Worm (Caenorhabditis elegans) whole organism, late embryonic: ENCODE measurements around the gene fbxb-7.

Experiments used
- C08G9.2 ChIP-seq: sonication (generic microtip); optimal IDR thresholded peaks from 2 replicates; lab custom pipeline; 2016; ENCODE audit warnings: mild to moderate bottlenecking, missing genetic modification characterization, moderate library complexity, missing compliant biosample characterization
- K02D7.2 ChIP-seq: sonication (generic microtip); optimal IDR thresholded peaks from 2 replicates; lab custom pipeline; 2017; ENCODE audit warnings: mild to moderate bottlenecking, missing genetic modification characterization, missing compliant biosample characterization
- T23F11.4 ChIP-seq: fragments of 200-800 bp; sonication (Bioruptor generic); optimal IDR thresholded peaks from 2 replicates; lab custom pipeline; 2018; ENCODE audit warnings: mild to moderate bottlenecking, missing genetic modification characterization, missing compliant biosample characterization
- ahr-1 ChIP-seq: sonication (generic microtip); optimal IDR thresholded peaks from 2 replicates; lab custom pipeline; 2016; ENCODE audit warnings: missing genetic modification characterization, missing compliant biosample characterization
- ama-1 ChIP-seq: fragments of 150-350 bp; optimal IDR thresholded peaks from 2 replicates; lab custom pipeline; 2014
- ceh-19 ChIP-seq: fragments of 200-800 bp; sonication (Bioruptor generic); optimal IDR thresholded peaks from 2 replicates; lab custom pipeline; 2018; ENCODE audit warnings: mild to moderate bottlenecking, missing genetic modification characterization, missing compliant biosample characterization
- ceh-2 ChIP-seq: sonication (generic microtip); optimal IDR thresholded peaks from 2 replicates; lab custom pipeline; 2016; ENCODE audit warnings: missing genotype, missing genetic modification characterization, missing compliant biosample characterization
- ceh-22 ChIP-seq: sonication (generic microtip); optimal IDR thresholded peaks from 2 replicates; lab custom pipeline; 2017; ENCODE audit warnings: missing biosample characterization, missing genetic modification characterization
- ceh-24 ChIP-seq: sonication (generic microtip); optimal IDR thresholded peaks from 2 replicates; lab custom pipeline; 2016; ENCODE audit warnings: mild to moderate bottlenecking, missing genetic modification characterization, missing compliant biosample characterization
- ceh-30 ChIP-seq: fragments of 150-350 bp; optimal IDR thresholded peaks from 2 replicates; lab custom pipeline; 2014; ENCODE audit warnings: missing biosample characterization, missing genetic modification characterization
- ceh-31 ChIP-seq: sonication (generic microtip); optimal IDR thresholded peaks from 2 replicates; lab custom pipeline; 2016; ENCODE audit warnings: missing genetic modification characterization, missing compliant biosample characterization
- ceh-34 ChIP-seq: sonication (generic microtip); optimal IDR thresholded peaks from 2 replicates; lab custom pipeline; 2016; ENCODE audit warnings: mild to moderate bottlenecking, missing genetic modification characterization, missing compliant biosample characterization
- ceh-9 ChIP-seq: sonication (generic microtip); optimal IDR thresholded peaks from 2 replicates; lab custom pipeline; 2016; ENCODE audit warnings: mild to moderate bottlenecking, missing genetic modification characterization, inconsistent platforms, missing compliant biosample characterization
- che-1 ChIP-seq: sonication (generic microtip); optimal IDR thresholded peaks from 2 replicates; lab custom pipeline; 2016; ENCODE audit warnings: mild to moderate bottlenecking, missing genetic modification characterization, missing compliant biosample characterization
- dmd-4 ChIP-seq: sonication (generic microtip); optimal IDR thresholded peaks from 2 replicates; lab custom pipeline; 2016; ENCODE audit warnings: borderline replicate concordance, missing genetic modification characterization, missing compliant biosample characterization
- elt-2 ChIP-seq: sonication (generic microtip); optimal IDR thresholded peaks from 2 replicates; lab custom pipeline; 2016; ENCODE audit warnings: missing genetic modification reagents, missing genetic modification characterization, missing compliant biosample characterization
- ets-4 ChIP-seq: sonication (generic microtip); optimal IDR thresholded peaks from 2 replicates; lab custom pipeline; 2016; ENCODE audit warnings: missing genetic modification characterization, missing compliant biosample characterization
- fkh-10 ChIP-seq: fragments of 150-350 bp; optimal IDR thresholded peaks from 2 replicates; lab custom pipeline; 2014; ENCODE audit warnings: missing biosample characterization, missing genetic modification reagents, missing genetic modification characterization
- hlh-13 ChIP-seq: fragments of 200-800 bp; sonication (Bioruptor generic); optimal IDR thresholded peaks from 2 replicates; lab custom pipeline; 2018; ENCODE audit warnings: mild to moderate bottlenecking, missing genetic modification characterization, missing compliant biosample characterization
- hlh-15 ChIP-seq: sonication (generic microtip); optimal IDR thresholded peaks from 2 replicates; lab custom pipeline; 2016; ENCODE audit warnings: missing genetic modification characterization, missing compliant biosample characterization
- hlh-8 ChIP-seq: sonication (generic microtip); optimal IDR thresholded peaks from 2 replicates; lab custom pipeline; 2016; ENCODE audit warnings: missing genotype, missing genetic modification characterization, missing compliant biosample characterization
- lim-6 ChIP-seq: sonication (generic microtip); optimal IDR thresholded peaks from 2 replicates; lab custom pipeline; 2016; ENCODE audit warnings: missing genetic modification characterization, missing compliant biosample characterization
- madf-2 ChIP-seq: sonication (generic microtip); optimal IDR thresholded peaks from 2 replicates; lab custom pipeline; 2017; ENCODE audit warnings: missing genetic modification characterization, missing compliant biosample characterization
- nfya-1 ChIP-seq: sonication (generic microtip); optimal IDR thresholded peaks from 2 replicates; lab custom pipeline; 2017; ENCODE audit warnings: missing genetic modification characterization, mild to moderate bottlenecking, missing compliant biosample characterization, antibody characterized with exemption, moderate library complexity
- nhr-11 ChIP-seq: fragments of 150-350 bp; optimal IDR thresholded peaks from 2 replicates; lab custom pipeline; 2014; ENCODE audit warnings: missing biosample characterization, missing genetic modification characterization
- nhr-232 ChIP-seq: sonication (generic microtip); optimal IDR thresholded peaks from 2 replicates; lab custom pipeline; 2016; ENCODE audit warnings: missing genetic modification characterization, missing compliant biosample characterization
- npax-4 ChIP-seq: sonication (generic microtip); optimal IDR thresholded peaks from 2 replicates; lab custom pipeline; 2016; ENCODE audit warnings: missing genetic modification characterization, missing compliant biosample characterization
- odd-2 ChIP-seq: sonication (generic microtip); optimal IDR thresholded peaks from 2 replicates; lab custom pipeline; 2017; ENCODE audit warnings: antibody characterized with exemption, mild to moderate bottlenecking, missing genetic modification characterization, missing compliant biosample characterization
- pag-3 ChIP-seq: sonication (generic microtip); optimal IDR thresholded peaks from 2 replicates; lab custom pipeline; 2016; ENCODE audit warnings: missing compliant biosample characterization, missing genetic modification characterization, borderline replicate concordance
- pat-9 ChIP-seq: fragments of 200-800 bp; sonication (Bioruptor generic); optimal IDR thresholded peaks from 2 replicates; lab custom pipeline; 2018; ENCODE audit warnings: mild to moderate bottlenecking, missing genetic modification characterization, moderate library complexity, missing compliant biosample characterization
- pax-1 ChIP-seq: fragments of 150-350 bp; optimal IDR thresholded peaks from 2 replicates; lab custom pipeline; 2014; ENCODE audit warnings: missing biosample characterization, missing genetic modification characterization
- pqm-1 ChIP-seq: sonication (generic microtip); optimal IDR thresholded peaks from 2 replicates; lab custom pipeline; 2016; ENCODE audit warnings: missing genetic modification characterization, missing compliant biosample characterization
- pros-1 ChIP-seq: fragments of 150-350 bp; optimal IDR thresholded peaks from 2 replicates; lab custom pipeline; 2014; ENCODE audit warnings: missing biosample characterization, missing genetic modification reagents, missing genetic modification characterization
- sdc-2 ChIP-seq: sonication (generic microtip); optimal IDR thresholded peaks from 2 replicates; lab custom pipeline; 2016; ENCODE audit warnings: missing genotype, missing genetic modification characterization, missing compliant biosample characterization
- sox-4 ChIP-seq: sonication (generic microtip); optimal IDR thresholded peaks from 2 replicates; lab custom pipeline; 2017; ENCODE audit warnings: mild to moderate bottlenecking, missing genetic modification characterization, inconsistent platforms, missing compliant biosample characterization
- syd-9 ChIP-seq: sonication (generic microtip); optimal IDR thresholded peaks from 2 replicates; lab custom pipeline; 2016; ENCODE audit warnings: mild to moderate bottlenecking, missing genetic modification characterization, moderate library complexity, missing compliant biosample characterization
- tbx-2 ChIP-seq: sonication (generic microtip); optimal IDR thresholded peaks from 2 replicates; lab custom pipeline; 2016; ENCODE audit warnings: missing genetic modification characterization, missing compliant biosample characterization
- tbx-7 ChIP-seq: sonication (generic microtip); optimal IDR thresholded peaks from 2 replicates; lab custom pipeline; 2016; ENCODE audit warnings: missing genotype, missing genetic modification characterization, missing compliant biosample characterization
- ttx-3 ChIP-seq: sonication (generic microtip); optimal IDR thresholded peaks from 2 replicates; lab custom pipeline; 2016; ENCODE audit warnings: missing genetic modification reagents, missing genetic modification characterization, missing compliant biosample characterization
- unc-3 ChIP-seq, 2 experiments: fragments of 200-800 bp in 1 of 2; sonication (Bioruptor generic) in 1 of 2; sonication (generic microtip) in 1 of 2; conservative IDR thresholded peaks in 1 of 2; optimal IDR thresholded peaks in 1 of 2; 2 replicates each; pipeline versions ENCODE4 v1.3.6 to Lab custom; 2016 to 2022; ENCODE audit warnings: missing compliant biosample characterization in 2 of 2, missing genetic modification characterization in 2 of 2, missing genetic modification reagents in 1 of 2
- unc-55 ChIP-seq: sonication (generic microtip); optimal IDR thresholded peaks from 2 replicates; lab custom pipeline; 2017; ENCODE audit warnings: missing biosample characterization, missing genetic modification reagents, missing genetic modification characterization
- zip-5 ChIP-seq: sonication (generic microtip); optimal IDR thresholded peaks from 2 replicates; lab custom pipeline; 2016; ENCODE audit warnings: missing genetic modification characterization, missing compliant biosample characterization
- ztf-16 ChIP-seq: sonication (generic microtip); optimal IDR thresholded peaks from 2 replicates; lab custom pipeline; 2017; ENCODE audit warnings: missing genetic modification characterization, missing compliant biosample characterization

Gene fbxb-7

ce11 chrV:17352827-17353373 is 24.3 kb upstream of the fbxb-7 start, which contains the start of the genes fbxa-134 and F47H4.2:
Gene fbxa-134, minus strand, starts transcription at chrV:17352870.
Gene F47H4.2, plus strand, starts transcription at chrV:17353323.
- peak; percentile 70 for TF ChIP-seq elt-2 (tag; lab: Kevin White, UChicago)
- no peak for TF ChIP-seq unc-3 (GFP tag; conservative IDR thresholded peaks at IDR 0.05; lab: Robert Waterston, UW)
- TF ChIP-seq unc-3 (tag; optimal IDR thresholded peaks at IDR 0.05; lab: Kevin White, UChicago): no peak

DNA sequence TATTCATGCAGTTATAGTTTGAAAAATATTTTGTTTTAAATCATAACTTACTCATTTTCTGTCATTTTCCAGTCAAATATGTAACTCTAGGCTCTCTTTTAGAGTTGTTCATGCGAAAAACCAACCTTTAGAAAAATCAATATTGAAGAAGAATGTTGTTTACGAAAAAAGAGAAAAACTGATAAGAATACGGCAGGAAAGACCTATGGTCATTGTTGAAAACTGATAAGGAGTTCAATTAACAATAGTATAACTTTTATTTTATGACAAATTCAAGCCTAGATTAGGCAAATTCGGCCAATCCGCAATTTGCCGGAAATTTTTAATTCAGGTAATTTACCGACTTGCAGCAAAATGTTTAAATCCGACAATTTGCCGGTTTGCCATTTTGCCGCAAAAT is 567 bp upstream of the fbxb-7 start, which contains the start of gene Y20C6A.1:
Gene Y20C6A.1, minus strand, starts transcription at position 107 of the 400 bp plus-strand sequence.
- TF ChIP-seq tbx-2 (tag; lab: Kevin White, UChicago) (no peak), madf-2 (tag; lab: Kevin White, UChicago) (no peak), tbx-7 (no peak), K02D7.2 (tag; lab: Kevin White, UChicago) (no peak), unc-55 (GFP tag; lab: Kevin White, UChicago) (no peak), ztf-16 (tag; lab: Kevin White, UChicago) (no peak), pag-3 (tag; lab: Kevin White, UChicago) (no peak), npax-4 (no peak), sox-4 (tag; lab: Kevin White, UChicago) (no peak), sdc-2 (no peak), hlh-15 (tag; lab: Kevin White, UChicago) (no peak), ceh-22 (tag; lab: Kevin White, UChicago) (no peak), ceh-31 (tag; lab: Kevin White, UChicago) (no peak), ama-1 (lab: Kevin White, UChicago) (no peak), ttx-3 (no peak), T23F11.4 (GFP tag; lab: Kevin White, UChicago) (no peak), hlh-13 (GFP tag; lab: Kevin White, UChicago) (no peak)

DNA sequence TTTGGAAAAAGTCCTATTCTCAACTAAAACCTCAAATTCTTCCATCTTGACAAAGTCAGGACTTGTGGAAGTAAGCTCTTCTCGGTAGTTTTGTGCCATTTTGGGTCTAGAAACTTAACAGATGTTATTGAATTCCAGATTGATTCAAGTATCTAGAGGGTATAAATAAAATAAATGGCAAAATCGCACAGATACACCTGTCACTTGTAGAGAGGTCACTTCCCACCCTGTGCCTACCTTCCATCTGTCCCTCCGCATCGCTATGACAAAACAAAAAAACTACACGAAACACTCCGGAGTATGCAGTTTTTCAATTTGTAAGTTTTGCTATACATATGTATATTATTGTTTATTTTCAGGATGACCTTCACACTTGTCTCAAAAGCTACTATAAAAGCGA is 2.7 kb downstream of the fbxb-7 start, which contains the start of gene Y20C6A.4:
Gene Y20C6A.4, plus strand, starts transcription at position 301 of the 400 bp plus-strand sequence.
- TF ChIP-seq C08G9.2 (tag; lab: Kevin White, UChicago): no peak
- TF ChIP-seq pat-9 (tag; lab: Kevin White, UChicago): no peak
- TF ChIP-seq T23F11.4 (GFP tag; lab: Kevin White, UChicago): no peak
- no peak for TF ChIP-seq fkh-10 (GFP tag; lab: Kevin White, UChicago)
- no peak for TF ChIP-seq nfya-1 (tag; lab: Kevin White, UChicago)
- TF ChIP-seq pqm-1 (tag; lab: Kevin White, UChicago): no peak
- no peak for TF ChIP-seq ceh-30
- no peak for TF ChIP-seq lim-6 (tag; lab: Kevin White, UChicago)
- no peak for TF ChIP-seq syd-9 (tag; lab: Kevin White, UChicago)
- no peak for TF ChIP-seq npax-4
- TF ChIP-seq sox-4 (tag; lab: Kevin White, UChicago): no peak
- no peak for TF ChIP-seq ceh-2 (tag; lab: Kevin White, UChicago)
- TF ChIP-seq ceh-24 (tag; lab: Kevin White, UChicago): no peak
- TF ChIP-seq unc-3 (GFP tag; conservative IDR thresholded peaks at IDR 0.05; lab: Robert Waterston, UW): no peak
- no peak for TF ChIP-seq unc-3 (tag; optimal IDR thresholded peaks at IDR 0.05; lab: Kevin White, UChicago)
- TF ChIP-seq nhr-11 (tag; lab: Kevin White, UChicago): no peak
- no peak for TF ChIP-seq ceh-34
- TF ChIP-seq tbx-2 (tag; lab: Kevin White, UChicago): no peak
- TF ChIP-seq ahr-1: no peak

ce11 chrV:17395374-17395773 is 18.2 kb downstream of the fbxb-7 start, which contains the start of gene srh-120:
Gene srh-120, plus strand, starts transcription at chrV:17395674.
- TF ChIP-seq hlh-8 (tag; lab: Kevin White, UChicago) (no peak), C08G9.2 (tag; lab: Kevin White, UChicago) (no peak), ets-4 (no peak), pros-1 (tag; lab: Kevin White, UChicago) (no peak), ceh-24 (tag; lab: Kevin White, UChicago) (no peak), ceh-31 (tag; lab: Kevin White, UChicago) (no peak), ceh-9 (tag; lab: Kevin White, UChicago) (no peak), pax-1 (no peak), sox-4 (tag; lab: Kevin White, UChicago) (no peak), ceh-22 (tag; lab: Kevin White, UChicago) (no peak), ceh-19 (GFP tag; lab: Kevin White, UChicago) (no peak), ttx-3 (no peak), zip-5 (tag; lab: Kevin White, UChicago) (no peak), dmd-4 (no peak), sdc-2 (no peak), che-1 (tag; lab: Kevin White, UChicago) (no peak), nhr-232 (tag; lab: Kevin White, UChicago) (no peak), odd-2 (tag; lab: Kevin White, UChicago) (no peak), madf-2 (tag; lab: Kevin White, UChicago) (no peak)
